Worm (Caenorhabditis elegans) whole organism, midembryonic: ENCODE measurements around the gene taap-1.

Experiments
- T22C8.4 ChIP-seq: fragments of 200-800 bp; sonication (Bioruptor generic); IDR thresholded peaks from 2 replicates; pipeline ENCODE4 v1.3.6; 2022; ENCODE audit warnings: missing genetic modification characterization, missing compliant biosample characterization
- cog-1 ChIP-seq: sonication (generic microtip); optimal IDR thresholded peaks from 2 replicates; lab custom pipeline; 2016; ENCODE audit warnings: missing genetic modification characterization, missing compliant biosample characterization
- flt-1 ChIP-seq: fragments of 200-800 bp; sonication (Bioruptor generic); IDR thresholded peaks from 2 replicates; pipeline ENCODE4 v1.3.6; 2022; ENCODE audit warnings: missing genetic modification characterization, missing compliant biosample characterization
- klf-2 ChIP-seq: fragments of 200-800 bp; sonication (Bioruptor generic); conservative IDR thresholded peaks from 2 replicates; pipeline ENCODE4 v1.3.6; 2022; ENCODE audit warnings: missing genetic modification reagents, missing genetic modification characterization, missing compliant biosample characterization
- med-1 ChIP-seq: sonication (generic microtip); optimal IDR thresholded peaks from 2 replicates; lab custom pipeline; 2017; ENCODE audit warnings: missing genetic modification characterization, mild to moderate bottlenecking, missing compliant biosample characterization, antibody characterized with exemption, missing genetic modification reagents; ENCODE audit not compliant: insufficient read depth
- ref-1 ChIP-seq: fragments of 200-800 bp; sonication (Bioruptor generic); conservative IDR thresholded peaks from 2 replicates; pipeline ENCODE4 v1.3.6; 2022; ENCODE audit warnings: missing genetic modification reagents, missing genetic modification characterization, missing compliant biosample characterization
- tab-1 ChIP-seq: fragments of 200-800 bp; sonication (Bioruptor generic); IDR thresholded peaks from 2 replicates; pipeline ENCODE4 v1.3.6; 2022; ENCODE audit warnings: missing genetic modification characterization, missing compliant biosample characterization
- ztf-23 ChIP-seq: fragments of 200-800 bp; sonication (Bioruptor generic); IDR thresholded peaks from 2 replicates; pipeline ENCODE4 v1.3.6; 2022; ENCODE audit warnings: missing genetic modification reagents, missing genetic modification characterization, missing compliant biosample characterization
- ztf-29 ChIP-seq: fragments of 200-800 bp; sonication (Bioruptor generic); IDR thresholded peaks from 2 replicates; pipeline ENCODE4 v1.3.6; 2022; ENCODE audit warnings: missing genetic modification reagents, missing genetic modification characterization, missing compliant biosample characterization

The taap-1 gene

ce11 chrII:8446731-8447130 is 36.9 kb downstream of the taap-1 start, which contains the start of gene cut-3:
Gene cut-3, minus strand, starts transcription at chrII:8446831.
- no peak for TF ChIP-seq med-1 (GFP tag; lab: Kevin White, UChicago)
- TF ChIP-seq ztf-29 (GFP tag; lab: Robert Waterston, UW) = no peak
- no peak for TF ChIP-seq klf-2 (GFP tag; lab: Robert Waterston, UW)

ce11 chrII:8444007-8444406 is 39.7 kb downstream of the taap-1 start, which contains the start of gene evl-20:
Gene evl-20, plus strand, starts transcription at chrII:8444307.
- TF ChIP-seq med-1 (GFP tag; lab: Kevin White, UChicago) (no peak), tab-1 (no peak), flt-1 (GFP tag; lab: Robert Waterston, UW) (no peak), ref-1 (GFP tag; lab: Robert Waterston, UW) (no peak), T22C8.4 (GFP tag; lab: Robert Waterston, UW) (no peak), klf-2 (GFP tag; lab: Robert Waterston, UW) (no peak), ztf-23 (GFP tag; lab: Robert Waterston, UW) (no peak), cog-1 (tag; lab: Kevin White, UChicago) (no peak), ztf-29 (GFP tag; lab: Robert Waterston, UW) (no peak)

DNA sequence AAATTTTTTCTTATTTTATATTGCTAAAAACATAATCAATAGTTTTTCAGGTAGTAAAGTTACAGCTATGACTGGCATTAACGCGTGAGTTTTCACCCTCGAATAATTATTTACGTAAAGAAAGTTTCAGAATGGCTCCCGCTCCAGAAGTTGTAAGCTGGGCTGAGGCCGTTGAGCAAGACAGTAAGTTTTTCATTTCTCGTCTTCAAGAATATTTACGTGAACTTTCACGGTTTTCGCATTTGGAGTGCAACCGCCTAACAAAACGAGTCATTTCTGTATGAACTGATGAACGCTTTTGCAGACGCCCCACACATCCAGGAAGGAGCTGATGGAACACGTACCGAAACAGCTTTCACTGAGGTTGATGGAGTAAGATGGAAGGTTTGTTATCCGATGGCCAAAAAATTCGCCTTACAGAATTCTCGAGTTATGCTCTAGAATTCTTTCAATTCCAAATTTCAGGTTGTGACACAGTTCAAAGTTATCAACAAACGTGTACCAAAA is 40.9 kb downstream of the taap-1 start, which contains the start of gene eif-3.G:
Gene eif-3.G (plus strand): TSS at position 51 of the 507 bp plus-strand sequence.
- no peak for TF ChIP-seq flt-1 (GFP tag; lab: Robert Waterston, UW)
- TF ChIP-seq med-1 (GFP tag; lab: Kevin White, UChicago) = no peak
- no peak for TF ChIP-seq ztf-29 (GFP tag; lab: Robert Waterston, UW)
- no peak for TF ChIP-seq cog-1 (tag; lab: Kevin White, UChicago)
- no peak for TF ChIP-seq tab-1
- TF ChIP-seq ztf-23 (GFP tag; lab: Robert Waterston, UW) = no peak

DNA sequence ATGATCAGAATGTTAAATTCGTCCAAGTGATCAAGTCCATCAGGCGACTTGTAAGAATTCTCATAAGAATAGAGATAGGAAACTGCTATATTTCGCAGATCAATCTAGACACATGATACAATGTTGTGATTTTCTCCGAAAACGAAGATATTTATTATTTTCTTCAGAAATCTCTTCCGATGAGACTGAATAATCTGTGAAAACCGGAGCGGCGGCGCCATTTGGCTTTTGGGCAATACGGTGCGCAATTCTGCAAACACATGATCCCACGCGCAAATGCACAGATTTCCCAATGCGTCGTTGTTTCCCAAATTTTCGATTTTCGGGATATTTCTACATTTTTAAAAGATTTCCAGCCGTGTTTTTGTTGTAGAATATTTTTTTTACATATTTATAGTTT is 41.5 kb downstream of the taap-1 start:
- TF ChIP-seq ref-1 (GFP tag; lab: Robert Waterston, UW) = no peak
- no peak for TF ChIP-seq med-1 (GFP tag; lab: Kevin White, UChicago)
- TF ChIP-seq tab-1 = no peak
- no peak for TF ChIP-seq cog-1 (tag; lab: Kevin White, UChicago)
- TF ChIP-seq ztf-23 (GFP tag; lab: Robert Waterston, UW) = no peak
- no peak for TF ChIP-seq flt-1 (GFP tag; lab: Robert Waterston, UW)
- no peak for TF ChIP-seq T22C8.4 (GFP tag; lab: Robert Waterston, UW)
- no peak for TF ChIP-seq klf-2 (GFP tag; lab: Robert Waterston, UW)
- TF ChIP-seq ztf-29 (GFP tag; lab: Robert Waterston, UW) = no peak; the same call in 1 of the 2 replicates

DNA sequence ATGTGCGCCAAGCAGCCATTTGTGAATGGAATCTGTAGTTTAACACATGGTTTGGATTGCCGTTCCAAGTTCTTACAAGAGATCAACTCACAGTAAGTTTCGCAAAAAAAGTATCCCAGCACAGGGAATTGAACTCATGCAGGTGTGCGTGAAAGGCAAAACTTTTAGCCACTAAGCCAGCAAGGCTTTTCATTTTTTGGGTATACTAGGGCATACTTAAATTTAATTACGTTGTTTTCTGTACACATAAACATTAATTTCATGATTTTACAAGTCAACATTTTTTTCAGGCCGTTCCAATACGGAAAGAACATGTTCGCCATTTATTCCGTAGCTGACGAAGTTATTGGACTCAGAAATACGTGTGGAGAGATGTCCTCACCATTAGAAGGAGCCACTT is 42.2 kb downstream of the taap-1 start:
- no peak for TF ChIP-seq ztf-29 (GFP tag; lab: Robert Waterston, UW)
- TF ChIP-seq tab-1 = no peak
- no peak for TF ChIP-seq klf-2 (GFP tag; lab: Robert Waterston, UW)
- no peak for TF ChIP-seq ztf-23 (GFP tag; lab: Robert Waterston, UW)
- TF ChIP-seq cog-1 (tag; lab: Kevin White, UChicago) = no peak
- TF ChIP-seq ref-1 (GFP tag; lab: Robert Waterston, UW) = no peak
- no peak for TF ChIP-seq med-1 (GFP tag; lab: Kevin White, UChicago)
- no peak for TF ChIP-seq flt-1 (GFP tag; lab: Robert Waterston, UW)
- TF ChIP-seq T22C8.4 (GFP tag; lab: Robert Waterston, UW) = no peak

DNA sequence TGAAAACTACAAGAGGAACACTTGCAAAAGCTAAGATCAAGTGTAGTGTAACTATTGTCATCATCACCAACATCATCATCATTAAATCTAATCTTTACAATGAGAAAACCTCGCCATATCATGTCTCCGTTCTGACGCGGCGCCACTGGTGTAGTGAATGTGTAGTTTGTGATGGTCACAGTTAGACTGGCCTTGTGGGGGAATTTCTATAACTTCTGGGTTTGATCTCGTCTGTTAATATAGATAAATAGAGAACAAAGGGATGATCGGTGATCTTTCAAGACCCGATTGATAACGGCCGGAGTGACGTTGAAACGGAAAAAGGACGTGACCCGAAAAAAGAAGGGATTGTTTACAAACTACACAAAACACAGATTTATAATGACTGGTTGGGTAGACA is 42.9 kb downstream of the taap-1 start:
- TF ChIP-seq ztf-23 (GFP tag; lab: Robert Waterston, UW) (no peak), med-1 (GFP tag; lab: Kevin White, UChicago) (no peak), klf-2 (GFP tag; lab: Robert Waterston, UW) (no peak), cog-1 (tag; lab: Kevin White, UChicago) (no peak), ztf-29 (GFP tag; lab: Robert Waterston, UW) (no peak), T22C8.4 (GFP tag; lab: Robert Waterston, UW) (no peak), flt-1 (GFP tag; lab: Robert Waterston, UW) (no peak)

DNA sequence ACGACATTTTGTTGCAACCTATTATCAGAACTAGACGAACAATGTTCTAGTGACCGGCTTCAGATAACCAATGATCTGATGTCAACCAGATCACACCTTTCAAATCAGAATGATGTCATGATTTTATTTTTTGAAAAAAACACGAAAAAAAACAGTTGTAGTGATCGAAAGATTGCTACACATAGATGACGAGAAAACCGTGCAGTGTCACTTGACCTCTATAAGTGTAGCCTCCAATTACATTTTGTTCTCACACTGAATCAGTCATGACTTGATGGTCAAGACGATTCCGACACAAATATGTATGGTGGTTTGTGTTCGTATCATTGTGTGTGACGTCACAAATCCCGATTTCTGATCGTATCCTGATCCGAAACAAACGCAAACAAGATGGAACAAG is 43.6 kb downstream of the taap-1 start:
- TF ChIP-seq cog-1 (tag; lab: Kevin White, UChicago) = no peak
- no peak for TF ChIP-seq ref-1 (GFP tag; lab: Robert Waterston, UW)
- no peak for TF ChIP-seq ztf-23 (GFP tag; lab: Robert Waterston, UW)
- no peak for TF ChIP-seq ztf-29 (GFP tag; lab: Robert Waterston, UW)
- no peak for TF ChIP-seq med-1 (GFP tag; lab: Kevin White, UChicago)
- no peak for TF ChIP-seq T22C8.4 (GFP tag; lab: Robert Waterston, UW)
- no peak for TF ChIP-seq tab-1
- no peak for TF ChIP-seq klf-2 (GFP tag; lab: Robert Waterston, UW)
- no peak for TF ChIP-seq flt-1 (GFP tag; lab: Robert Waterston, UW)

DNA sequence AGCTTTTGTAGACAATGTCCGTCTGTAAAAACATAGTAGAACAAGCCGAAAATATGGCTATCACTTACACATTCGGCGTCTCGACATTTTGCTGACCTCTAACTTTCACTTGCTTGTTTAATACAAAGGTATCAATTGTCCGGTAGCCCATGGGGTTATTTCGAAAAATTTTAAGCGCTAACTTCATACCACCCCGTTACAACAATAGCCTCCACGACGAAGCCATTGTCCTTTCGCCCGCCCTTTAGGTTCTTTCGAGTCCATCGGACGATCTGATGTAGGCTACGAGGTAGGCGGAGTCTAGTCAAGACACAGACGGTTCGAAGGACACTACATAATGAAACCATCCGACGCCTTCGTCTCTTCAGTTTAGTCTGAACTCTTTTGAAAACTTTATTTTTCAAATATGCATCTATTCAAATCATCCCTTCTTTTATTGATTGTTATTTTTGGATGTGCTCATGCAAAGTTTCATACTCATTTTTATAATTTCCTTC is 44.8 kb downstream of the taap-1 start, which contains the start of gene lips-10:
Gene lips-10 (plus strand): TSS at position 378 of the 497 bp plus-strand sequence.
- TF ChIP-seq med-1 (GFP tag; lab: Kevin White, UChicago) (no peak), ztf-23 (GFP tag; lab: Robert Waterston, UW) (no peak), tab-1 (no peak), flt-1 (GFP tag; lab: Robert Waterston, UW) (no peak), ztf-29 (GFP tag; lab: Robert Waterston, UW) (no peak), ref-1 (GFP tag; lab: Robert Waterston, UW) (no peak), cog-1 (tag; lab: Kevin White, UChicago) (no peak), klf-2 (GFP tag; lab: Robert Waterston, UW) (no peak), T22C8.4 (GFP tag; lab: Robert Waterston, UW) (no peak)

DNA sequence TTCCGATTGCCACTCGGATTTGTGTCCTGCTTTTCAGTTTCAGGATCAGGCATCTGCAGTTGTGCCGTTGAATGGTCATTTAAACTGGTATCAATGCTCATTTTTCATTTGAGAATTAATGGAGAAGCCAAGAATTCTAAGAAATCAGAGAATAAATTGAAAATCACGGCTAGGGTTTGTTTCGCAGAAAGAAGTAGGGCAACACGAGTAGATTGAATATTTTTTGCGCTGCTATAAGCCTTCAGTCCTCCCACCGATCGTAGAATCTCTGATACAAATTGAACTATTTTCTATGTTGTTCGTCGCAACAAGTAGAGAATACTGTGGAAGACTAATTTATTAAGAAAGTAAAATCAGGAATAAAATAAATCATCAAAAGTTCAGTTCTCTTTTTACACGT is 46.6 kb downstream of the taap-1 start, which contains the start of gene acp-3:
Gene acp-3 (minus strand): TSS at position 101 of the 400 bp plus-strand sequence.
- TF ChIP-seq ztf-29 (GFP tag; lab: Robert Waterston, UW) = no peak
- no peak for TF ChIP-seq ref-1 (GFP tag; lab: Robert Waterston, UW)
- TF ChIP-seq klf-2 (GFP tag; lab: Robert Waterston, UW) = no peak
